Worm (Caenorhabditis elegans): Measurements from ENCODE around the gene cdh-9.

ce11 chrX:16619158-16619557 is 24.1 kb downstream of the cdh-9 start:
- TF ChIP-seq med-1 (GFP tag; optimal IDR thresholded peaks at IDR 0.05; ENCODE audit: insufficient read depth) (no peak), cog-1 (tag; optimal IDR thresholded peaks at IDR 0.05) (no peak)
